Worm (Caenorhabditis elegans) whole organism, L1 larva: ENCODE data around the gene K01A6.6.

Source experiments
- C04F5.9 ChIP-seq: sonication (generic microtip); optimal IDR thresholded peaks from 2 replicates; lab custom pipeline; 2016; ENCODE audit warnings: missing genetic modification characterization, missing compliant biosample characterization
- C16A3.4 ChIP-seq: fragments of 150-350 bp; optimal IDR thresholded peaks from 2 replicates; lab custom pipeline; 2014; ENCODE audit warnings: missing biosample characterization, missing genetic modification characterization
- F16B12.6 ChIP-seq: fragments of 150-350 bp; optimal IDR thresholded peaks from 2 replicates; lab custom pipeline; 2014; ENCODE audit warnings: missing biosample characterization, missing genetic modification characterization
- Y116A8C.19 ChIP-seq: sonication (generic microtip); optimal IDR thresholded peaks from 2 replicates; lab custom pipeline; 2016; ENCODE audit warnings: missing compliant biosample characterization, missing genetic modification characterization, borderline replicate concordance
- alr-1 ChIP-seq: fragments of 200-800 bp; sonication (Bioruptor generic); optimal IDR thresholded peaks from 2 replicates; lab custom pipeline; 2018; ENCODE audit warnings: borderline replicate concordance, mild to moderate bottlenecking, missing genetic modification characterization, missing compliant biosample characterization
- aly-2 ChIP-seq: fragments of 150-350 bp; optimal IDR thresholded peaks from 2 replicates; lab custom pipeline; 2014; ENCODE audit warnings: missing biosample characterization, missing genetic modification characterization
- ceh-63 ChIP-seq: fragments of 200-800 bp; sonication (Bioruptor generic); optimal IDR thresholded peaks from 2 replicates; lab custom pipeline; 2018; ENCODE audit warnings: mild to moderate bottlenecking, missing genetic modification characterization, missing compliant biosample characterization
- dpl-1 ChIP-seq, 3 experiments: fragments of 150-350 bp in 2 of 3; sonication (generic microtip) in 1 of 3; optimal IDR thresholded peaks; 2 replicates each; lab custom pipeline; 2014 to 2017; ENCODE audit warnings: missing biosample characterization in 3 of 3, missing genetic modification characterization in 3 of 3, missing genetic modification reagents in 3 of 3
- dsc-1 ChIP-seq: sonication (generic microtip); optimal IDR thresholded peaks from 2 replicates; lab custom pipeline; 2016; ENCODE audit warnings: mild to moderate bottlenecking, missing genetic modification characterization, missing compliant biosample characterization
- egl-13 ChIP-seq: sonication (generic microtip); optimal IDR thresholded peaks from 2 replicates; lab custom pipeline; 2016; ENCODE audit warnings: missing genotype, missing genetic modification reagents, missing genetic modification characterization, missing compliant biosample characterization
- elt-2 ChIP-seq: sonication (generic microtip); optimal IDR thresholded peaks from 2 replicates; lab custom pipeline; 2016; ENCODE audit warnings: missing genetic modification characterization, mild to moderate bottlenecking, inconsistent platforms, missing compliant biosample characterization, missing genetic modification reagents
- fkh-8 ChIP-seq: sonication (generic microtip); optimal IDR thresholded peaks from 2 replicates; lab custom pipeline; 2016; ENCODE audit warnings: mild to moderate bottlenecking, missing genetic modification characterization, missing compliant biosample characterization
- fos-1 ChIP-seq: fragments of 150-350 bp; optimal IDR thresholded peaks from 2 replicates; lab custom pipeline; 2014; ENCODE audit warnings: missing biosample characterization, missing genetic modification characterization
- grh-1 ChIP-seq: fragments of 200-800 bp; sonication (Bioruptor generic); IDR thresholded peaks from 2 replicates; pipeline ENCODE4 v1.3.6; 2022; ENCODE audit warnings: missing genetic modification reagents, missing genetic modification characterization, missing compliant biosample characterization
- hlh-17 ChIP-seq: fragments of 200-800 bp; sonication (Bioruptor generic); optimal IDR thresholded peaks from 2 replicates; lab custom pipeline; 2018; ENCODE audit warnings: missing genetic modification characterization, mild to moderate bottlenecking, missing compliant biosample characterization, moderate library complexity, borderline replicate concordance
- hpl-2 ChIP-seq: fragments of 150-350 bp; optimal IDR thresholded peaks from 2 replicates; lab custom pipeline; 2014; ENCODE audit warnings: missing biosample characterization, missing genetic modification reagents, missing genetic modification characterization
- irx-1 ChIP-seq: sonication (generic microtip); optimal IDR thresholded peaks from 2 replicates; lab custom pipeline; 2016; ENCODE audit warnings: missing genetic modification characterization, missing compliant biosample characterization
- jun-1 ChIP-seq: fragments of 150-350 bp; optimal IDR thresholded peaks from 2 replicates; lab custom pipeline; 2014; ENCODE audit warnings: missing biosample characterization, missing genetic modification reagents, missing genetic modification characterization
- lin-14 ChIP-seq: fragments of 200-800 bp; sonication (Bioruptor generic); optimal IDR thresholded peaks from 2 replicates; lab custom pipeline; 2018; ENCODE audit warnings: mild to moderate bottlenecking, missing genetic modification characterization, moderate library complexity, missing compliant biosample characterization
- lin-15B ChIP-seq: fragments of 150-350 bp; sonication (generic microtip); optimal IDR thresholded peaks from 3 replicates; lab custom pipeline; 2014; ENCODE audit warnings: missing biosample characterization, missing genetic modification characterization
- lin-39 ChIP-seq: fragments of 150-350 bp; optimal IDR thresholded peaks from 2 replicates; lab custom pipeline; 2014; ENCODE audit warnings: missing biosample characterization, missing genetic modification reagents, missing genetic modification characterization
- lir-3 ChIP-seq: sonication (generic microtip); optimal IDR thresholded peaks from 2 replicates; lab custom pipeline; 2016; ENCODE audit warnings: mild to moderate bottlenecking, missing genetic modification characterization, moderate library complexity, missing compliant biosample characterization; ENCODE audit not compliant: poor library complexity
- lsy-2 ChIP-seq, 2 experiments: fragments of 150-350 bp; optimal IDR thresholded peaks; 2 replicates each; lab custom pipeline; 2014; ENCODE audit warnings: missing biosample characterization in 2 of 2, missing genetic modification characterization in 2 of 2
- mdl-1 ChIP-seq, 2 experiments: fragments of 150-350 bp; optimal IDR thresholded peaks; 2 replicates each; lab custom pipeline; 2014 to 2017; ENCODE audit warnings: missing biosample characterization in 2 of 2, missing genetic modification characterization in 2 of 2, inconsistent platforms in 1 of 2
- nhr-19 ChIP-seq: fragments of 200-800 bp; sonication (Bioruptor generic); conservative IDR thresholded peaks from 2 replicates; pipeline ENCODE4 v1.3.6; 2022; ENCODE audit warnings: missing genetic modification characterization, missing compliant biosample characterization
- nhr-237 ChIP-seq: fragments of 150-350 bp; optimal IDR thresholded peaks from 2 replicates; lab custom pipeline; 2014; ENCODE audit warnings: missing biosample characterization, missing genetic modification characterization
- nhr-28 ChIP-seq: fragments of 150-350 bp; optimal IDR thresholded peaks from 2 replicates; lab custom pipeline; 2014; ENCODE audit warnings: missing biosample characterization, missing genetic modification characterization
- nhr-47 ChIP-seq: sonication (generic microtip); optimal IDR thresholded peaks from 2 replicates; lab custom pipeline; 2016; ENCODE audit warnings: mild to moderate bottlenecking, missing genetic modification characterization, moderate library complexity, missing compliant biosample characterization
- nhr-71 ChIP-seq: sonication (generic microtip); optimal IDR thresholded peaks from 2 replicates; lab custom pipeline; 2016; ENCODE audit warnings: mild to moderate bottlenecking, missing genetic modification characterization, moderate library complexity, missing compliant biosample characterization
- nhr-76 ChIP-seq: sonication (generic microtip); optimal IDR thresholded peaks from 2 replicates; lab custom pipeline; 2017; ENCODE audit warnings: missing biosample characterization, missing genetic modification characterization
- nhr-77 ChIP-seq: fragments of 150-350 bp; optimal IDR thresholded peaks from 2 replicates; lab custom pipeline; 2014; ENCODE audit warnings: missing biosample characterization, missing genetic modification characterization
- nhr-85 ChIP-seq: sonication (generic microtip); peaks from one replicate; lab custom pipeline; 2016; ENCODE audit warnings: missing genetic modification characterization, inconsistent platforms, missing compliant biosample characterization
- nhr-90 ChIP-seq: sonication (generic microtip); optimal IDR thresholded peaks from 2 replicates; lab custom pipeline; 2016; ENCODE audit warnings: mild to moderate bottlenecking, missing genetic modification characterization, missing compliant biosample characterization; ENCODE audit not compliant: poor library complexity
- rnt-1 ChIP-seq: sonication (generic microtip); optimal IDR thresholded peaks from 2 replicates; lab custom pipeline; 2016; ENCODE audit warnings: mild to moderate bottlenecking, missing genetic modification characterization, moderate library complexity, missing compliant biosample characterization
- skn-1 ChIP-seq: fragments of 150-350 bp; optimal IDR thresholded peaks from 2 replicates; lab custom pipeline; 2014; ENCODE audit warnings: missing biosample characterization, missing genetic modification characterization
- sox-4 ChIP-seq: sonication (generic microtip); optimal IDR thresholded peaks from 2 replicates; lab custom pipeline; 2016; ENCODE audit warnings: missing genetic modification characterization, missing compliant biosample characterization
- sup-37 ChIP-seq: fragments of 200-800 bp; sonication (Bioruptor generic); optimal IDR thresholded peaks from 2 replicates; lab custom pipeline; 2018; ENCODE audit warnings: mild to moderate bottlenecking, missing genetic modification characterization, missing compliant biosample characterization
- swsn-7 ChIP-seq: sonication (generic microtip); optimal IDR thresholded peaks from 2 replicates; lab custom pipeline; 2016; ENCODE audit warnings: missing genetic modification characterization, missing compliant biosample characterization
- tlp-1 ChIP-seq: fragments of 150-350 bp; optimal IDR thresholded peaks from 2 replicates; lab custom pipeline; 2014; ENCODE audit warnings: missing biosample characterization, missing genetic modification characterization
- unc-30 ChIP-seq: sonication (generic microtip); optimal IDR thresholded peaks from 2 replicates; lab custom pipeline; 2017; ENCODE audit warnings: missing biosample characterization, missing genetic modification characterization
- unc-62 ChIP-seq: fragments of 150-350 bp; optimal IDR thresholded peaks from 2 replicates; lab custom pipeline; 2014; ENCODE audit warnings: missing biosample characterization, missing genetic modification reagents, missing genetic modification characterization
- unc-86 ChIP-seq: sonication (generic microtip); optimal IDR thresholded peaks from 2 replicates; lab custom pipeline; 2016; ENCODE audit warnings: missing genetic modification characterization, missing compliant biosample characterization
- unc-98 ChIP-seq: fragments of 200-800 bp; sonication (Bioruptor generic); IDR thresholded peaks from 2 replicates; pipeline ENCODE4 v1.3.6; 2022; ENCODE audit warnings: missing genetic modification characterization, missing compliant biosample characterization
- vab-15 ChIP-seq: sonication (generic microtip); optimal IDR thresholded peaks from 2 replicates; lab custom pipeline; 2017; ENCODE audit warnings: missing genotype, mild to moderate bottlenecking, missing genetic modification characterization, missing compliant biosample characterization
- xbp-1 ChIP-seq: sonication (generic microtip); optimal IDR thresholded peaks from 2 replicates; lab custom pipeline; 2016; ENCODE audit warnings: missing genetic modification characterization, missing compliant biosample characterization
- zag-1 ChIP-seq: fragments of 150-350 bp; optimal IDR thresholded peaks from 2 replicates; lab custom pipeline; 2014; ENCODE audit warnings: missing biosample characterization, missing genetic modification characterization
- zip-4 ChIP-seq: fragments of 200-800 bp; sonication (Bioruptor generic); optimal IDR thresholded peaks from 2 replicates; lab custom pipeline; 2018; ENCODE audit warnings: mild to moderate bottlenecking, missing genetic modification characterization, moderate library complexity, missing compliant biosample characterization
- ztf-11 ChIP-seq, 2 experiments: sonication (generic microtip); optimal IDR thresholded peaks; 2 replicates each; lab custom pipeline; 2016 to 2017; ENCODE audit warnings: missing genetic modification characterization in 2 of 2, missing biosample characterization in 1 of 2, missing compliant biosample characterization in 1 of 2

K01A6.6 gene

ce11 chrIV:11773692-11774225 is 38.6 kb downstream of the K01A6.6 start, which contains the start of gene lips-5:
Gene lips-5, minus strand, starts transcription at chrIV:11773742.
- TF ChIP-seq nhr-237 (tag; lab: Kevin White, UChicago) (no peak), mdl-1 (tag; optimal IDR thresholded peaks at IDR 0.05; lab: Kevin White, UChicago) (no peak), dpl-1 (GFP tag; optimal IDR thresholded peaks at IDR 0.05; lab: Kevin White, UChicago) (no peak), elt-2 (tag; lab: Kevin White, UChicago) (peak; percentile 30), lir-3 (tag; lab: Kevin White, UChicago) (no peak)

- no peak for TF ChIP-seq hpl-2 (GFP tag; lab: Kevin White, UChicago)
- TF ChIP-seq C16A3.4 (tag; lab: Kevin White, UChicago), result no peak
- TF ChIP-seq tlp-1, result no peak
- no peak for TF ChIP-seq unc-62 (GFP tag; lab: Kevin White, UChicago)
- no peak for TF ChIP-seq rnt-1
- TF ChIP-seq xbp-1 (tag; lab: Kevin White, UChicago), result no peak
- peak; percentile 16 for TF ChIP-seq nhr-47 (tag; lab: Kevin White, UChicago)
- no peak for TF ChIP-seq nhr-19 (GFP tag; lab: Robert Waterston, UW)
- no peak for TF ChIP-seq unc-98 (GFP tag; lab: Robert Waterston, UW)
- TF ChIP-seq skn-1 (tag; lab: Kevin White, UChicago), result no peak
- no peak for TF ChIP-seq ztf-11 (tag; optimal IDR thresholded peaks at IDR 0.05; lab: Kevin White, UChicago)
- TF ChIP-seq nhr-71 (tag; lab: Kevin White, UChicago), result peak; percentile 75
- no peak for TF ChIP-seq sup-37 (GFP tag; lab: Kevin White, UChicago)
- no peak for TF ChIP-seq C04F5.9 (tag; lab: Kevin White, UChicago)
- TF ChIP-seq lin-15B, result no peak
- TF ChIP-seq nhr-28 (tag; lab: Kevin White, UChicago), result no peak
- TF ChIP-seq nhr-85 (tag; lab: Kevin White, UChicago), result no peak
- TF ChIP-seq nhr-90 (tag; lab: Kevin White, UChicago), result no peak
- no peak for TF ChIP-seq jun-1
- TF ChIP-seq nhr-77, result no peak
- TF ChIP-seq nhr-76, result no peak
- TF ChIP-seq irx-1 (tag; lab: Kevin White, UChicago), result no peak
- TF ChIP-seq fkh-8 (tag; lab: Kevin White, UChicago), result no peak
- peak; percentile 21 for TF ChIP-seq unc-86 (tag; lab: Kevin White, UChicago)
- TF ChIP-seq vab-15, result no peak
- no peak for TF ChIP-seq nhr-237 (tag; lab: Kevin White, UChicago)
- no peak for TF ChIP-seq F16B12.6
- peak; percentile 13 for TF ChIP-seq lin-14 (GFP tag; lab: Kevin White, UChicago)
- TF ChIP-seq lir-3 (tag; lab: Kevin White, UChicago), result no peak
- peak; percentile 62 for TF ChIP-seq egl-13 (tag; lab: Kevin White, UChicago)
- TF ChIP-seq aly-2 (tag; lab: Kevin White, UChicago), result no peak
- TF ChIP-seq alr-1, result no peak
Observed at ce11 chrIV:11776968-11777467, 41.9 kb downstream of the K01A6.6 start.

DNA sequence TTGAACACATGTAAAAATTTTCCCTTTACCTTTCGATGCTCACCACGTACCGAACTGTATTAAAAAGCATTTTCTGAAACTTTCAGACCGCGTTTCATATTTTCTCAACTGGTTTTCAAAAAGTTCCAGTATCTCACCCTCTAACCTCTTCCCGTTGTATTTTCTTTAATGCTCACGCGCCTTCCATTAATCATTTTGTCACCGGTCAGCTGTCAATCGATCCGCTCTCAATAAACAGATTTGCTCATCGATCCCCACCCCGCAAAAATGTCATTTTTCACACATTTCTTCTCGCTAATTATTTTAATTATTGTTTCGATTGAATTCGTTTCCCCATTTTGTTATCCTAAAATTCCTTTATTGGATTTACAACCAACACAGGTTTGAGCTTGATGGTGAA is 43.9 kb downstream of the K01A6.6 start, which contains the start of gene lpr-2:
Gene lpr-2, plus strand, starts transcription at position 189 of the 400 bp plus-strand sequence.
- TF ChIP-seq zag-1 (no peak), sox-4 (tag; lab: Kevin White, UChicago) (no peak), lin-39 (peak; percentile 45), grh-1 (no peak), egl-13 (tag; lab: Kevin White, UChicago) (no peak), hlh-17 (GFP tag; lab: Kevin White, UChicago) (no peak), unc-30 (tag; lab: Kevin White, UChicago) (no peak), rnt-1 (peak; percentile 47), nhr-237 (tag; lab: Kevin White, UChicago) (no peak), dsc-1 (tag; lab: Kevin White, UChicago) (no peak), nhr-19 (GFP tag; lab: Robert Waterston, UW) (0 out of 2 replicates have a peak, but pooled peaks have one; percentile 3), lsy-2 (tag; optimal IDR thresholded peaks at IDR 0.05; lab: Kevin White, UChicago) (peak in 1 of 2 experiments; percentile 3), unc-98 (GFP tag; lab: Robert Waterston, UW) (no peak), swsn-7 (no peak), F16B12.6 (no peak), Y116A8C.19 (tag; lab: Kevin White, UChicago) (no peak), nhr-71 (tag; lab: Kevin White, UChicago) (peak; percentile 26), ceh-63 (GFP tag; lab: Kevin White, UChicago) (no peak), nhr-47 (tag; lab: Kevin White, UChicago) (no peak), dpl-1 (GFP tag; optimal IDR thresholded peaks at IDR 0.05; lab: Kevin White, UChicago) (no peak), zip-4 (GFP tag; lab: Kevin White, UChicago) (no peak), fos-1 (no peak)
